Fruit fly (Drosophila melanogaster) whole organism, embryonic: Measurements from ENCODE around the gene eIF3h.

Experiments used
- ATbp ChIP-seq: fragments of 200-800 bp; sonication (Bioruptor generic); optimal IDR thresholded peaks from 2 replicates; lab custom pipeline; 2017; ENCODE audit warnings: missing biosample characterization, mild to moderate bottlenecking, missing genetic modification characterization, missing genetic modification reagents
- Awh ChIP-seq: fragments of 200-800 bp; sonication (Bioruptor generic); IDR thresholded peaks from 2 replicates; pipeline ENCODE4, ENCODE4 v1.3.6; 2022; ENCODE audit warnings: missing biosample characterization, missing genetic modification characterization
- Blimp-1 ChIP-seq: fragments of 200-800 bp; sonication (Bioruptor generic); optimal IDR thresholded peaks from 3 replicates; lab custom pipeline; 2018; ENCODE audit warnings: missing biosample characterization, missing genetic modification characterization, mild to moderate bottlenecking, moderate library complexity, missing genetic modification reagents
- BtbVII ChIP-seq: fragments of 200-800 bp; sonication (Bioruptor generic); optimal IDR thresholded peaks from 3 replicates; lab custom pipeline; 2017; ENCODE audit warnings: missing biosample characterization, mild to moderate bottlenecking, missing genetic modification characterization
- CG10209 ChIP-seq: fragments of 200-800 bp; sonication (Bioruptor generic); optimal IDR thresholded peaks from 3 replicates; lab custom pipeline; 2017; ENCODE audit warnings: missing biosample characterization, mild to moderate bottlenecking, missing genetic modification characterization, missing genetic modification reagents
- CG12155 ChIP-seq: fragments of 200-800 bp; sonication (Bioruptor generic); optimal IDR thresholded peaks from 3 replicates; lab custom pipeline; 2016; ENCODE audit warnings: missing biosample characterization, missing genetic modification characterization
- CG12219 ChIP-seq: fragments of 200-800 bp; sonication (Bioruptor generic); optimal IDR thresholded peaks from 3 replicates; lab custom pipeline; 2018; ENCODE audit warnings: missing biosample characterization, mild to moderate bottlenecking, missing genetic modification characterization
- CG1233 ChIP-seq: fragments of 200-800 bp; sonication (Bioruptor generic); optimal IDR thresholded peaks from 4 replicates; lab custom pipeline; 2018; ENCODE audit warnings: missing biosample characterization, mild to moderate bottlenecking, missing genetic modification characterization
- CG13287 ChIP-seq: fragments of 200-800 bp; sonication (Bioruptor generic); IDR thresholded peaks from 2 replicates; pipeline ENCODE4 v1.3.6; 2022; ENCODE audit warnings: missing biosample characterization, missing genetic modification characterization; ENCODE audit not compliant: partially characterized antibody
- CG14050 ChIP-seq: fragments of 200-800 bp; sonication (Bioruptor generic); IDR thresholded peaks from 3 replicates; pipeline ENCODE4 v1.3.6; 2022; ENCODE audit warnings: missing biosample characterization, missing genetic modification characterization
- CG14965 ChIP-seq: fragments of 200-800 bp; sonication (Bioruptor generic); optimal IDR thresholded peaks from 2 replicates; lab custom pipeline; 2016; ENCODE audit warnings: missing biosample characterization, missing genetic modification characterization, borderline replicate concordance
- CG15601 ChIP-seq: fragments of 200-800 bp; sonication (Bioruptor generic); optimal IDR thresholded peaks from 3 replicates; lab custom pipeline; 2019; ENCODE audit warnings: missing biosample characterization, mild to moderate bottlenecking, missing genetic modification characterization, moderate library complexity
- CG16779 ChIP-seq: fragments of 200-800 bp; sonication (Bioruptor generic); IDR thresholded peaks from 2 replicates; pipeline ENCODE4 v1.3.6; 2022; ENCODE audit warnings: missing biosample characterization, missing genetic modification characterization
- CG16863 ChIP-seq: fragments of 200-800 bp; sonication (Bioruptor generic); optimal IDR thresholded peaks from 3 replicates; lab custom pipeline; 2016; ENCODE audit warnings: missing biosample characterization, missing genetic modification characterization
- CG17568 ChIP-seq: fragments of 200-800 bp; sonication (Bioruptor generic); optimal IDR thresholded peaks from 2 replicates; lab custom pipeline; 2018; ENCODE audit warnings: missing biosample characterization, mild to moderate bottlenecking, missing genetic modification characterization, moderate library complexity
- CG1792 ChIP-seq: fragments of 200-800 bp; sonication (Bioruptor generic); optimal IDR thresholded peaks from 2 replicates; lab custom pipeline; 2016; ENCODE audit warnings: missing biosample characterization, missing genetic modification characterization
- CG30403 ChIP-seq: fragments of 200-800 bp; sonication (Bioruptor generic); optimal IDR thresholded peaks from 3 replicates; lab custom pipeline; 2016; ENCODE audit warnings: missing biosample characterization, missing genetic modification characterization
- CG3163 ChIP-seq: fragments of 200-800 bp; sonication (Bioruptor generic); optimal IDR thresholded peaks from 3 replicates; lab custom pipeline; 2016; ENCODE audit warnings: missing biosample characterization, missing genetic modification characterization
- CG32772 ChIP-seq: fragments of 200-800 bp; sonication (Bioruptor generic); IDR thresholded peaks from 2 replicates; pipeline ENCODE4 v1.3.6; 2022; ENCODE audit warnings: missing biosample characterization, missing genetic modification characterization
- CG3281 ChIP-seq: fragments of 200-800 bp; sonication (Bioruptor generic); optimal IDR thresholded peaks from 3 replicates; lab custom pipeline; 2017; ENCODE audit warnings: missing biosample characterization, mild to moderate bottlenecking, missing genetic modification characterization
- CG5245 ChIP-seq: fragments of 200-800 bp; sonication (Bioruptor generic); optimal IDR thresholded peaks from 3 replicates; lab custom pipeline; 2016; ENCODE audit warnings: missing biosample characterization, missing genetic modification characterization
- CG6654 ChIP-seq: fragments of 200-800 bp; sonication (Bioruptor generic); optimal IDR thresholded peaks from 2 replicates; lab custom pipeline; 2017; ENCODE audit warnings: missing biosample characterization, mild to moderate bottlenecking, missing genetic modification characterization
- CG7357 ChIP-seq: fragments of 200-800 bp; sonication (Bioruptor generic); IDR thresholded peaks from 3 replicates; pipeline ENCODE4 v1.3.6; 2022; ENCODE audit warnings: missing biosample characterization, missing genetic modification characterization
- CG7928 ChIP-seq: fragments of 200-800 bp; sonication (Bioruptor generic); optimal IDR thresholded peaks from 2 replicates; lab custom pipeline; 2017; ENCODE audit warnings: missing biosample characterization, mild to moderate bottlenecking, missing genetic modification characterization
- CG9727 ChIP-seq: fragments of 200-800 bp; sonication (Bioruptor generic); optimal IDR thresholded peaks from 3 replicates; lab custom pipeline; 2017; ENCODE audit warnings: missing biosample characterization, mild to moderate bottlenecking, missing genetic modification characterization
- Chrac-16 ChIP-seq: fragments of 200-800 bp; sonication (Bioruptor generic); optimal IDR thresholded peaks from 3 replicates; lab custom pipeline; 2016; ENCODE audit warnings: missing biosample characterization, missing genetic modification characterization
- D19B ChIP-seq: fragments of 200-800 bp; sonication (Bioruptor generic); optimal IDR thresholded peaks from 2 replicates; lab custom pipeline; 2017; ENCODE audit warnings: missing biosample characterization, mild to moderate bottlenecking, missing genetic modification characterization
- Med ChIP-seq: fragments of 200-800 bp; sonication (Bioruptor generic); peaks from one replicate; lab custom pipeline; 2016; ENCODE audit warnings: missing biosample characterization, missing genetic modification characterization, mild to moderate bottlenecking, inconsistent platforms, moderate library complexity
- Nf-YA ChIP-seq: fragments of 200-800 bp; sonication (Bioruptor generic); IDR thresholded peaks from 2 replicates; pipeline ENCODE4 v1.3.6; 2022; ENCODE audit warnings: missing biosample characterization, missing genetic modification characterization
- Poxn ChIP-seq: fragments of 200-800 bp; sonication (Bioruptor generic); IDR thresholded peaks from 2 replicates; pipeline ENCODE4 v1.3.6; 2022; ENCODE audit warnings: missing biosample characterization, missing genetic modification characterization
- Sox102F ChIP-seq: fragments of 200-800 bp; sonication (Bioruptor generic); optimal IDR thresholded peaks from 2 replicates; lab custom pipeline; 2018; ENCODE audit warnings: missing biosample characterization, mild to moderate bottlenecking, missing genetic modification characterization, moderate library complexity
- Sry-δ ChIP-seq: fragments of 200-800 bp; sonication (Bioruptor generic); optimal IDR thresholded peaks from 2 replicates; lab custom pipeline; 2016; ENCODE audit warnings: missing biosample characterization, missing genetic modification characterization
- az2 ChIP-seq: fragments of 200-800 bp; sonication (Bioruptor generic); optimal IDR thresholded peaks from 3 replicates; lab custom pipeline; 2016; ENCODE audit warnings: missing biosample characterization, missing genetic modification characterization
- br ChIP-seq: fragments of >200 bp; optimal IDR thresholded peaks from 2 replicates; lab custom pipeline; 2017
- cato ChIP-seq: fragments of 200-800 bp; sonication (Bioruptor generic); optimal IDR thresholded peaks from 2 replicates; lab custom pipeline; 2016; ENCODE audit warnings: missing biosample characterization, missing genetic modification characterization, borderline replicate concordance
- corto ChIP-seq: fragments of 200-800 bp; sonication (Bioruptor generic); optimal IDR thresholded peaks from 2 replicates; lab custom pipeline; 2016; ENCODE audit warnings: missing biosample characterization, mild to moderate bottlenecking, missing genetic modification characterization, moderate library complexity
- crc ChIP-seq: fragments of 200-800 bp; sonication (Bioruptor generic); optimal IDR thresholded peaks from 2 replicates; lab custom pipeline; 2016; ENCODE audit warnings: missing biosample characterization, missing genetic modification characterization
- croc ChIP-seq: fragments of 200-800 bp; sonication (Bioruptor generic); conservative IDR thresholded peaks from 3 replicates; pipeline ENCODE4 v1.3.6; 2022; ENCODE audit warnings: missing biosample characterization, missing genetic modification characterization
- crp ChIP-seq, 2 experiments: fragments of 200-800 bp; sonication (Bioruptor generic); optimal IDR thresholded peaks; 2 replicates in 1 of 2; 3 replicates in 1 of 2; lab custom pipeline; 2017; ENCODE audit warnings: missing biosample characterization in 2 of 2, missing genetic modification characterization in 2 of 2, mild to moderate bottlenecking in 1 of 2, moderate library complexity in 1 of 2
- dm ChIP-seq: fragments of 200-800 bp; sonication (Bioruptor generic); optimal IDR thresholded peaks from 3 replicates; lab custom pipeline; 2016; ENCODE audit warnings: missing biosample characterization, missing genetic modification characterization
- dmrt11E ChIP-seq: fragments of 200-800 bp; sonication (Bioruptor generic); optimal IDR thresholded peaks from 3 replicates; lab custom pipeline; 2018; ENCODE audit warnings: missing biosample characterization, mild to moderate bottlenecking, missing genetic modification characterization, moderate library complexity
- eyg ChIP-seq: fragments of 200-800 bp; sonication (Bioruptor generic); optimal IDR thresholded peaks from 3 replicates; lab custom pipeline; 2016; ENCODE audit warnings: missing biosample characterization, missing genetic modification characterization
- fd64A ChIP-seq: fragments of 200-800 bp; sonication (Bioruptor generic); optimal IDR thresholded peaks from 3 replicates; lab custom pipeline; 2018; ENCODE audit warnings: missing biosample characterization, mild to moderate bottlenecking, missing genetic modification characterization
- hth ChIP-seq: fragments of >200 bp; optimal IDR thresholded peaks from 2 replicates; lab custom pipeline; 2017; ENCODE audit warnings: inconsistent platforms
- nmo ChIP-seq: fragments of 200-800 bp; sonication (Bioruptor generic); optimal IDR thresholded peaks from 2 replicates; lab custom pipeline; 2018; ENCODE audit warnings: missing biosample characterization, mild to moderate bottlenecking, missing genetic modification characterization, moderate library complexity
- pros ChIP-seq: fragments of 200-800 bp; sonication (Bioruptor generic); optimal IDR thresholded peaks from 3 replicates; lab custom pipeline; 2019; ENCODE audit warnings: missing biosample characterization, mild to moderate bottlenecking, missing genetic modification characterization, moderate library complexity
- trem ChIP-seq: fragments of 200-800 bp; optimal IDR thresholded peaks from 3 replicates; lab custom pipeline; 2019; ENCODE audit warnings: missing biosample characterization, mild to moderate bottlenecking, missing genetic modification characterization, moderate library complexity
- wor ChIP-seq: fragments of 200-800 bp; sonication (Bioruptor generic); IDR thresholded peaks from 2 replicates; pipeline ENCODE4 v1.3.6; 2022; ENCODE audit warnings: missing biosample characterization, missing genetic modification characterization
- z ChIP-seq: fragments of 200-800 bp; sonication (Bioruptor generic); IDR thresholded peaks from 3 replicates; pipeline ENCODE4 v1.3.6; 2022; ENCODE audit warnings: missing biosample characterization, missing genetic modification characterization

Gene eIF3h

DNA sequence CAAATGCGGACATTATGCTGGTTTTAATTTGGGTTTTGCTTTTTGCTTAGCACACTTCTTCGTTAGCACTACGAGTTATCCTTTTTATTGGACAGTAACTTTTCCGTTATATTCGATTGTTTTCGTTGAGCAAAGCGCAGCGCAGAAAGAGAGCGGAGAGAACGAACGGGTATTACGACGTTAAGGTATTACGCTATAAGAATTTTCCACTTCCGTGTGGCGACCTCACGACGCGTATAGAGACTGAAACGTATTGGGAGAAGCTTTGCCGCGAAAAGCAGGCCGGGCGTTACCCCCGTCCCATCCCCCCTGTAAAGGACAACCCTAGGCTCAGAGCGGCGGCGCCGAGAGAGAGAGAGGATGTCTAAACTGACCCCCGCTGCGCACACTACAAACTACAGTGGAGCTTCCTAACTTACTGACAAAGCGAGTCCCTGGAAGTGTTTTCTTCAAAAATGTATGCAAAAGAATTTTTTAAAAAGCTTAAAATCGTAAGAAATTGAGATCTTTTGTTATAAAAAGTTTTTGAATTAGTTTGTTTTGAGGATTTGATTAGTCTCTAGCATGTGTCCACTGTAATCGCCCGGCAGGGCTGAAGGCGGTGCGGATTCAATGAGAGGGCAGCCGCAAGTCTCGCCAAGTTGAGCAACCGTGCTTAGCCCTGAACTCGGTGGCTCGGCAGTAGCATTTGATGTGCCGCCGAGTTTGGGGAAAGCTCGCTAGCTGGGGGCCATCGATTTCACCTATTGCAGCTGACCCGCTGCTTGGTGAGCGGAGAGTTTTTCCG is 48.0 kb downstream of the eIF3h start (continued):
- peak; percentile 90 for TF ChIP-seq Blimp-1 (GFP tag; lab: Kevin White, UChicago)
- peak; percentile 93 for TF ChIP-seq CG9727 (GFP tag; lab: Kevin White, UChicago)
- no peak for TF ChIP-seq br (lab: Kevin White, UChicago)
- no peak for TF ChIP-seq CG13287 (GFP tag; lab: Robert Waterston, UW)
- TF ChIP-seq D19B (GFP tag; lab: Kevin White, UChicago), result peak; percentile 84
- peak; percentile 91 for TF ChIP-seq CG5245
- peak; percentile 90 for TF ChIP-seq Chrac-16 (GFP tag; lab: Kevin White, UChicago)
- peak; percentile 95 for TF ChIP-seq CG30403 (GFP tag; lab: Kevin White, UChicago)
- peak; percentile 71 for TF ChIP-seq fd64A (GFP tag; lab: Kevin White, UChicago)
- peak; percentile 92 for TF ChIP-seq nmo (GFP tag; lab: Kevin White, UChicago)
- TF ChIP-seq CG3163 (GFP tag; lab: Kevin White, UChicago), result peak; percentile 78
- TF ChIP-seq pros (GFP tag; lab: Kevin White, UChicago), result no peak
- peak; percentile 91 for TF ChIP-seq crc (GFP tag; lab: Kevin White, UChicago)
- TF ChIP-seq CG14050, result peak; percentile 92
- TF ChIP-seq CG14965 (GFP tag; lab: Kevin White, UChicago), result peak; percentile 74
- peak; percentile 93 for TF ChIP-seq CG16779 (GFP tag; lab: Robert Waterston, UW)
- peak; percentile 82 for TF ChIP-seq dmrt11E
- TF ChIP-seq wor, result peak; percentile 90
- TF ChIP-seq CG12219, result peak; percentile 91
- no peak for TF ChIP-seq hth (lab: Kevin White, UChicago)
- TF ChIP-seq Poxn (GFP tag; lab: Robert Waterston, UW), result peak; percentile 85
- peak; percentile 74 for TF ChIP-seq trem (tag; lab: Kevin White, UChicago)
- TF ChIP-seq CG1792, result peak; percentile 94
- peak; percentile 43 for TF ChIP-seq corto (GFP tag; lab: Kevin White, UChicago)
- TF ChIP-seq dm (GFP tag; lab: Kevin White, UChicago), result peak; percentile 84
- peak; percentile 94 for TF ChIP-seq Sox102F (GFP tag; lab: Kevin White, UChicago)
- peak; percentile 87 for TF ChIP-seq CG7357
- peak; percentile 96 for TF ChIP-seq CG32772 (GFP tag; lab: Robert Waterston, UW)
- peak; percentile 80 for TF ChIP-seq CG7928 (GFP tag; lab: Kevin White, UChicago)
- TF ChIP-seq z (GFP tag; lab: Robert Waterston, UW), result peak; percentile 56; the same call in 1 of the 3 replicates
- peak; percentile 77 for TF ChIP-seq cato (GFP tag; lab: Kevin White, UChicago)
- peak; percentile 93 for TF ChIP-seq BtbVII (GFP tag; lab: Kevin White, UChicago)
- peak; percentile 76 for TF ChIP-seq CG6654 (GFP tag; lab: Kevin White, UChicago)
- TF ChIP-seq CG10209, result peak; percentile 93
- peak; percentile 69 for TF ChIP-seq Sry-δ (GFP tag; lab: Kevin White, UChicago)
- peak; percentile 99 for TF ChIP-seq Med
- TF ChIP-seq CG16863, result peak; percentile 95
- peak; percentile 89 for TF ChIP-seq croc (GFP tag; lab: Robert Waterston, UW)
- peak; percentile 88 for TF ChIP-seq CG15601
- TF ChIP-seq CG12155 (GFP tag; lab: Kevin White, UChicago), result peak; percentile 93
- peak; percentile 90 for TF ChIP-seq CG17568 (GFP tag; lab: Kevin White, UChicago)
- peak; percentile 93 for TF ChIP-seq ATbp
- TF ChIP-seq crp (GFP tag; optimal IDR thresholded peaks at IDR 0.05; lab: Kevin White, UChicago), result peak in 1 of 2 experiments; percentile 48
- TF ChIP-seq Nf-YA (GFP tag; lab: Robert Waterston, UW), result peak; percentile 88
- peak; percentile 96 for TF ChIP-seq Awh (GFP tag; lab: Robert Waterston, UW)
- TF ChIP-seq CG3281 (GFP tag; lab: Kevin White, UChicago), result peak; percentile 95
- TF ChIP-seq az2 (GFP tag; lab: Kevin White, UChicago), result peak; percentile 94
- TF ChIP-seq CG1233 (GFP tag; lab: Kevin White, UChicago), result peak; percentile 93
- TF ChIP-seq eyg (GFP tag; lab: Kevin White, UChicago), result peak; percentile 93
